Worm (Caenorhabditis elegans): ENCODE results near the gene pie-1.

pie-1 gene

ce11 chrIII:12427527-12428263 lies 1.0 kb downstream of the pie-1 start:
- no peak for TF ChIP-seq unc-62 (GFP tag; optimal IDR thresholded peaks at IDR 0.05)

DNA sequence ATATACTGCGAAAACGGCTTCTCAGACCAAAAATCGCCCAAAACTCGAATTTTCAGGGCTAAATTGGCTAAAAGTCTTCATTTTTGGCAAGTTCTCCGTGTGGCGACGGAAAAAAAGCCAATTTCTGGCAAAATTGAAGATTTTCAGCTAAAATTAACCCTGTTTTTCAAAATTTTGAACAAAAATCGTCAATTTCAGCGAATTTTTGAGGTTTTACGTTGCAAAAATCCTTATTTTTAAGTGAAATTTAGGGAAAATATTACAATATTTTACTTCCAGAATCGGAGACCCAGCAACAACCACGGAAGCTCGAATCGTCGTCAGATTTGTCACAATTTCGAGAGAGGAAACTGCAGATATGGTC lies 1.6 kb downstream of the pie-1 start:
- no peak for TF ChIP-seq unc-62 (GFP tag; optimal IDR thresholded peaks at IDR 0.05)

ce11 chrIII:12428799-12429351 lies 2.2 kb downstream of the pie-1 start:
- no peak for TF ChIP-seq unc-62 (GFP tag; optimal IDR thresholded peaks at IDR 0.05)

DNA sequence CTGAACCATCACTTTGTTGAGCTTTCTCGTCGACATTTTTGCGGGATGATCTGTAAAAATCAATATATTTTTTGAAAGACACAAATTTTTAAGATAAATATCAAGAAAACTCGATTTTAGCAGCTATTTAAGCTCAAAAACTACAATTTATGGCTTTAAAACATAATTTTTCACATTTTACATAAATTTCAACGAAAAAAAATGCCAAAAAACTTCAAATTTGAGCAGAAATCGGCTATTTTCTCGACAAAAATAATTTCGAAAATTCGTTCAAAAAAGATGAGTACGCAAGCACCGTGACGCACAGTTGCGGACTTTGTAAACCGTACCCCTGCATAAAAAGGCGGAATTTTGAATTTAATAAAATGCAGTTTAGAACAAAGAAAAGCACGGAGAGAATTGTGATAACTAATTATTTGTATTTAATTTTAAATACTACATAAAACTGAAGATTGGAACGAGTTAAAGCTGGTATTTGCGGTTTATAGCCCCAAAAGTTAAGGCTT lies 2.9 kb downstream of the pie-1 start, which contains the start of gene snr-6:
TSS of gene snr-6 (minus strand) at position 51 of the 506 bp plus-strand sequence.
- TF ChIP-seq unc-62 (GFP tag; optimal IDR thresholded peaks at IDR 0.05), result no peak

ce11 chrIII:12430209-12430608 lies 3.5 kb downstream of the pie-1 start, which contains the start of gene Y49E10.16:
TSS of gene Y49E10.16 (plus strand) at chrIII:12430509.
- no peak for TF ChIP-seq unc-62 (GFP tag; optimal IDR thresholded peaks at IDR 0.05)

- no peak for TF ChIP-seq unc-62 (GFP tag; optimal IDR thresholded peaks at IDR 0.05)
Observed at ce11 chrIII:12434104-12434503, 7.4 kb downstream of the pie-1 start, which contains the start of gene Y49E10.27. TSS of gene Y49E10.27 (plus strand) at chrIII:12434404.

ce11 chrIII:12436215-12436614 lies 9.5 kb downstream of the pie-1 start, which contains the start of gene fbxa-218:
TSS of gene fbxa-218 (plus strand) at chrIII:12436515.
- no peak for TF ChIP-seq unc-62 (GFP tag; optimal IDR thresholded peaks at IDR 0.05)

DNA sequence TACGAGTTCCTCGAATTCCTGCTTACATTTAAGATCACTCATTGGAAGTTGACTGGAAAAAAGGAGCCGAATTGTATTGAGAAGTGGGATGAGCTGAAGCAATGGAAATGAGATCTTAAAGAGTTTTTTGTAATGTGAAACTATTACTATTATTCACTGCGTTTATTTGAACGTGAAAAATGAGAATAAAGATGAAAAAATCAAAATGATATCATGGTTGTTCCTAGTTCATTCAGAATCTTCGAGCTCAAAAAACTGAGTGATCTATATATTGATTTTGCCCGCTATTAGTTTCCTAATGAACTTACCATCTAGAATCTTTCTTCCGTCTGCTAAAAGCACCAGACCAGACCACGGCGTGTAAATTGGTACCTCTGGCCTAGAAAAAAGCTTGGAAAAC lies 10.3 kb downstream of the pie-1 start:
- TF ChIP-seq unc-62 (GFP tag; optimal IDR thresholded peaks at IDR 0.05), result no peak

DNA sequence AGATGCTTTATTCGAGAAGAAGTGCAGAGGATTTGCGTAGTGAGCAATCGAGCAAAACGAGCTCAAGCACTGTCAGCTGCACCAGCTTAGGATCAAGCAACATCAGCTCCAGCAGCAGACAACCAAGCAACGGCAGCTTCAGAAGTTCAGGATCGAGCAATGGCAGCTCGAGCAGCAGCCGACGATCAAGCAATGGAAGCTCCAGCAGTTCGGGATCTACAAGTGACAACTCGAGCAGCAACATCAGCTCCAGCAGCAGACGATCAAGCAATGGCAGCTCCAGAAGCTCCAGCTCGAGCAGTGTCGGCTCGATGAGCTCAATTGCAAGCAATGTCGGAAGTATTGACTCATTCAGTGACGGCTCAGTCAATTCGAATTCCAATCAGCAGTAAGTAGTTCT lies 12.4 kb downstream of the pie-1 start:
- TF ChIP-seq unc-62 (GFP tag; optimal IDR thresholded peaks at IDR 0.05), result no peak

ce11 chrIII:12443880-12444279 lies 17.2 kb downstream of the pie-1 start:
- no peak for TF ChIP-seq unc-62 (GFP tag; optimal IDR thresholded peaks at IDR 0.05)

DNA sequence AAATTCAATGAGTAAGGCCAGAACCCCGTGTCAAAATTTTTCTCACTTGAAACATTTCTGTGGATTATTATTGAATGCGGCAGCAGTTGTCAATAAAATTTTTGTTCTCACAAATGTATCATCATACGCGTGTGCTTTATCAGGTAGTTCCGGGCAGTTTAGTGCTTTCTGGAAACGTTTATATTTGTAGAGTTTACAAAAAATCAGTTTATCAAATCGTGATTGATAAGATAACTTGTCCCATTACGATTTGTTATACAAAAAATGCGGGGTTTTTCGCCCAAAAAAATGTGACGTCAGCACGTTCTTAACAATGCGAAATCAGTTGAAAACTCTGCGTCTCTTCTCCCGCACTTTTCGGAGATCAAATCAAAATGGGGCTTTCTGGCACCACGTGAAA lies 18.5 kb downstream of the pie-1 start:
- TF ChIP-seq unc-62 (GFP tag; optimal IDR thresholded peaks at IDR 0.05), result no peak

DNA sequence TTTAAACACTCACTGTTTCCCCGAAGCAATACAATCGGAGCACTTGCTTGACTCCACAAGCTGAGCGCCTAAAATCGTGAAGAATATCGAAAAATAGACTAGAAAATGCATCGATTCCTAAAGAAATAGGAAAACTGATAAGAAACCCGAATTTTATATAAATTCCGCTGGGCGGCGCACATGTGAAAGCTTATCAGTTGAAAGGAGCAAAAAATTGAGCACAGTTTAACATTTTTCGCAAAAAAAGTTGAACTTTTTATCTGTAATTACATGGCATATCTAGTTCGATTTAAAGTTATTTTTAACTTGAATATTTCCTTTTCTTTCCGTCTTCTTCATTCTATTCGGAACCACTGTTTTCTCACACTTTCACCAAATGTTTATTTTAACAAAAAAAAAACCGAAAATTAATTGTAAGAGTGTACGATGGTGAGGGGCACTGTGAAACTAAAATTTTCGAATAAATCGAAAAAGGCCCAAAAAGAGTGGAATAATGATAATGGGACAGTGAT lies 19.4 kb downstream of the pie-1 start, which contains the start of gene Y49E10.18:
TSS of gene Y49E10.18 (minus strand) at position 116 of the 512 bp plus-strand sequence.
- no peak for TF ChIP-seq unc-62 (GFP tag; optimal IDR thresholded peaks at IDR 0.05)

DNA sequence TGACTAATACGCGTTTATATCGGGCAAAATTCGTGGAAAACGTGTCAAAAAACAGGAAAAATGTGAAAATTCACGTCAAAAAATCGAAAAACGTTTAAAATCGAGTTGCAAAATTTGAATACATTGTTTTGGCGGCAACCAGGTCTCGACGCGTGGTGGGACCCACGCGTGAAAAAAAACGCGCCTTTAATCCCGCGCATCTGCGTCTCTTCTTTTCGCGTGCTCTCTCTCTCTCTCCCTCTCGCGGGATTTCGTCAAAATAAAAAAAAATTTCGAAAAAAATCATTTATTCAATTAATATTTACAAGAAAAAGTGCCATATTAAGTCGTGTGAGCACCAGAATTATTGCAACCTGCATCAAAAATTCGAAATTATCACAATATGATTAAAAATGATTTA lies 26.6 kb downstream of the pie-1 start, which contains the start of gene ani-1:
TSS of gene ani-1 (minus strand) at position 61 of the 400 bp plus-strand sequence.
- TF ChIP-seq unc-62 (GFP tag; optimal IDR thresholded peaks at IDR 0.05), result no peak

ce11 chrIII:12453785-12454184 lies 27.1 kb downstream of the pie-1 start:
- no peak for TF ChIP-seq unc-62 (GFP tag; optimal IDR thresholded peaks at IDR 0.05)

- TF ChIP-seq unc-62 (GFP tag; optimal IDR thresholded peaks at IDR 0.05), result no peak
Observed at ce11 chrIII:12455651-12456420, 29.1 kb downstream of the pie-1 start.

Data from whole organism, dauer.